Worm (Caenorhabditis elegans): ENCODE measurements around the gene his-69.

DNA sequence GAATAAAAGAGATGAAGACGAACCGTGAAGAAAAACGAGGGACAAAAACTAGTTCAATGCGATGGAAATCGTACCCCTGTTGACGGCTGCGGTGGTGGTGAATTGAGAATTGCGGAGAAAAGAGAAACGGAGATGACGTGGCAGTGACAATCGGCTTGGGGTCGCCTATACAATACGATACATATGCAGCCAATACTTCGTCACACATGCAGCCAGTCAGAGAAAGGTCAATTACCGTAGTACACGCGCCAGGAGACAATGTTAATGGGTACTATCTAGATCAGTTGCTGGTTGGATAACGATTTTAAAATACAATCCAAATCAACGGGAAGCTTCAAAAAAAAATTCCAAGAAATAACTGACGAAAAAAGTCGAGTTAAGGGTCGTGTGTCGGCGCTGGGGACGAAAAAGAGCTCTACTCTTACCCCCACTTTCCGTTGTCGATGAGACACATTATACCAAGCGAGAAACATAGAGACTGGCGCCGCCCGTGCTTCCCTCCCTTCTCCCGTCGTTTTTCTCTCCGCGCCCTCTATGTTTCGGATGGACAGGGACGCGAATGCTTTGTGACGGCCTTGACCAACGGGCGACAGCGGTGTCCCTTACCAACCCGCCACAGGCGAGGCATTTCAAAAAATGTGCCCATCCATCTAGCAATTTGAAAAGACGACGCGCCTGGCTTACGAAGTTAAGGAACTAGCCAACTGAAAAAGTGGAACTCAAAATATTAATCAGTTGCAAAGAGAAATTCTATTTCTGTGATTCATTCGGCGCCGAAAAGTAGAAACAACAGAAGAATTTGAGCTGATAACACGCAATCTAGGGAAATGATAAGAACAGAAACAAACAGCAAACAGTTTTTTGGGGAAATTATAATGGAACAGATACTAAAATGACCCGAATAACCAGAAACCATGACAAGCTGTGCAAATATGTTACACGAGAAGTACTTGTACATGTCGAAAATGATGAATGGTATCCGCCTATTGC is 39.7 kb downstream of the his-69 start:
- TF ChIP-seq elt-3 (tag; optimal IDR thresholded peaks at IDR 0.05): no peak
- TF ChIP-seq ceh-16 (tag; optimal IDR thresholded peaks at IDR 0.05): no peak

All from whole organism, L3 larva.